Fruit fly (Drosophila melanogaster) whole organism, prepupa: ENCODE data around the gene CtBP.
A peak's percentile ranks its signal among the peaks of the same experiment; 100 is the strongest.

Experiments
- CG10669 ChIP-seq: fragments of 200-800 bp; sonication (Bioruptor generic); optimal IDR thresholded peaks from 3 replicates; lab custom pipeline; 2018; ENCODE audit warnings: missing biosample characterization, mild to moderate bottlenecking, missing genetic modification characterization, moderate library complexity
- CG11294 ChIP-seq: fragments of 200-800 bp; sonication (Bioruptor generic); IDR thresholded peaks from 2 replicates; pipeline ENCODE4 v1.3.6; 2022; ENCODE audit warnings: missing biosample characterization, missing genetic modification characterization
- CG1621 ChIP-seq: fragments of 200-800 bp; sonication (Bioruptor generic); optimal IDR thresholded peaks from 3 replicates; lab custom pipeline; 2018; ENCODE audit warnings: missing biosample characterization, mild to moderate bottlenecking, missing genetic modification characterization
- CG16779 ChIP-seq: fragments of 200-800 bp; sonication (Bioruptor generic); optimal IDR thresholded peaks from 3 replicates; lab custom pipeline; 2017; ENCODE audit warnings: missing biosample characterization, mild to moderate bottlenecking, missing genetic modification characterization
- CG31627 ChIP-seq: fragments of 200-800 bp; sonication (Bioruptor generic); optimal IDR thresholded peaks from 3 replicates; lab custom pipeline; 2016; ENCODE audit warnings: missing biosample characterization, missing genetic modification characterization
- CG32006 ChIP-seq: fragments of 200-800 bp; sonication (Bioruptor generic); optimal IDR thresholded peaks from 3 replicates; lab custom pipeline; 2017; ENCODE audit warnings: missing biosample characterization, mild to moderate bottlenecking, missing genetic modification characterization
- CG3919 ChIP-seq: fragments of 200-800 bp; sonication (Bioruptor generic); optimal IDR thresholded peaks from 3 replicates; lab custom pipeline; 2016; ENCODE audit warnings: missing biosample characterization, missing genetic modification characterization
- CG6163 ChIP-seq: fragments of 200-800 bp; sonication (Bioruptor generic); IDR thresholded peaks from 3 replicates; pipeline ENCODE4 v1.3.6; 2022; ENCODE audit warnings: missing biosample characterization, missing genetic modification characterization
- CG6276 ChIP-seq: fragments of 200-800 bp; sonication (Bioruptor generic); optimal IDR thresholded peaks from 2 replicates; lab custom pipeline; 2017; ENCODE audit warnings: missing biosample characterization, mild to moderate bottlenecking, missing genetic modification characterization
- CG6792 ChIP-seq: fragments of 200-800 bp; sonication (Bioruptor generic); optimal IDR thresholded peaks from 3 replicates; lab custom pipeline; 2016; ENCODE audit warnings: missing biosample characterization, missing genetic modification characterization
- CG6854 ChIP-seq: fragments of 200-800 bp; sonication (Bioruptor generic); optimal IDR thresholded peaks from 2 replicates; lab custom pipeline; 2017; ENCODE audit warnings: missing biosample characterization, mild to moderate bottlenecking, missing genetic modification characterization
- CG8119 ChIP-seq: fragments of 200-800 bp; sonication (Bioruptor generic); IDR thresholded peaks from 3 replicates; pipeline ENCODE4 v1.3.6; 2022; ENCODE audit warnings: missing biosample characterization, missing genetic modification characterization
- CG8319 ChIP-seq: fragments of 200-800 bp; sonication (Bioruptor generic); optimal IDR thresholded peaks from 3 replicates; lab custom pipeline; 2016; ENCODE audit warnings: missing biosample characterization, missing genetic modification characterization
- CG8632 ChIP-seq: fragments of 200-800 bp; sonication (Bioruptor generic); optimal IDR thresholded peaks from 3 replicates; lab custom pipeline; 2016; ENCODE audit warnings: missing biosample characterization, missing genetic modification characterization
- CG9139 ChIP-seq: fragments of 200-800 bp; sonication (Bioruptor generic); optimal IDR thresholded peaks from 3 replicates; lab custom pipeline; 2017; ENCODE audit warnings: missing biosample characterization, mild to moderate bottlenecking, missing genetic modification characterization
- Eip75B ChIP-seq: fragments of 200-800 bp; sonication (Bioruptor generic); optimal IDR thresholded peaks from 3 replicates; lab custom pipeline; 2016; ENCODE audit warnings: missing biosample characterization, missing genetic modification characterization
- Eip78C ChIP-seq: fragments of 200-800 bp; sonication (Bioruptor generic); peaks from one replicate; lab custom pipeline; 2016; ENCODE audit warnings: missing biosample characterization, missing genetic modification characterization
- Eip93F ChIP-seq: fragments of 200-800 bp; sonication (Bioruptor generic); optimal IDR thresholded peaks from 2 replicates; lab custom pipeline; 2016; ENCODE audit warnings: missing biosample characterization, mild to moderate bottlenecking, missing genetic modification characterization
- Gug ChIP-seq: fragments of 200-800 bp; sonication (Bioruptor generic); IDR thresholded peaks from 2 replicates; pipeline ENCODE4 v1.3.6; 2022; ENCODE audit warnings: missing biosample characterization, missing genetic modification characterization
- Hr4 ChIP-seq: fragments of 200-800 bp; sonication (Bioruptor generic); optimal IDR thresholded peaks from 3 replicates; lab custom pipeline; 2016; ENCODE audit warnings: missing biosample characterization, missing genetic modification characterization
- Lpt ChIP-seq: fragments of 200-800 bp; sonication (Bioruptor generic); optimal IDR thresholded peaks from 3 replicates; lab custom pipeline; 2016; ENCODE audit warnings: missing biosample characterization, missing genetic modification characterization
- Sox102F ChIP-seq: fragments of 200-800 bp; sonication (Bioruptor generic); optimal IDR thresholded peaks from 2 replicates; lab custom pipeline; 2016; ENCODE audit warnings: missing biosample characterization, mild to moderate bottlenecking, missing genetic modification characterization
- Sox15 ChIP-seq: fragments of 200-800 bp; sonication (Bioruptor generic); optimal IDR thresholded peaks from 3 replicates; lab custom pipeline; 2016; ENCODE audit warnings: missing biosample characterization, missing genetic modification characterization
- acj6 ChIP-seq: fragments of 200-800 bp; sonication (Bioruptor generic); optimal IDR thresholded peaks from 3 replicates; lab custom pipeline; 2016; ENCODE audit warnings: missing biosample characterization, missing genetic modification characterization
- eg ChIP-seq: fragments of 200-800 bp; sonication (Bioruptor generic); IDR thresholded peaks from 3 replicates; pipeline ENCODE4 v1.3.6; 2022; ENCODE audit warnings: missing biosample characterization, missing genetic modification characterization
- fd59A ChIP-seq: fragments of 200-800 bp; sonication (Bioruptor generic); optimal IDR thresholded peaks from 2 replicates; lab custom pipeline; 2017; ENCODE audit warnings: missing biosample characterization, mild to moderate bottlenecking, missing genetic modification characterization, missing genetic modification reagents
- fd85E ChIP-seq: fragments of 200-800 bp; sonication (Bioruptor generic); optimal IDR thresholded peaks from 3 replicates; lab custom pipeline; 2016; ENCODE audit warnings: missing biosample characterization, missing genetic modification characterization
- fkh ChIP-seq: fragments of 200-800 bp; sonication (Bioruptor generic); optimal IDR thresholded peaks from 3 replicates; lab custom pipeline; 2017; ENCODE audit warnings: missing biosample characterization, mild to moderate bottlenecking, missing genetic modification characterization, moderate library complexity
- net ChIP-seq: fragments of 200-800 bp; sonication (Bioruptor generic); optimal IDR thresholded peaks from 3 replicates; lab custom pipeline; 2016; ENCODE audit warnings: missing biosample characterization, missing genetic modification characterization
- salr ChIP-seq, 2 experiments: fragments of 200-800 bp; sonication (Bioruptor generic); optimal IDR thresholded peaks; 3 replicates each; lab custom pipeline; 2016 to 2018; ENCODE audit warnings: missing biosample characterization in 2 of 2, missing genetic modification characterization in 2 of 2, mild to moderate bottlenecking in 1 of 2
- spab ChIP-seq: fragments of 200-800 bp; sonication (Bioruptor generic); optimal IDR thresholded peaks from 2 replicates; lab custom pipeline; 2017; ENCODE audit warnings: missing biosample characterization, mild to moderate bottlenecking, missing genetic modification characterization, missing genetic modification reagents
- ss ChIP-seq, 2 experiments: fragments of 200-800 bp; sonication (Bioruptor generic); optimal IDR thresholded peaks; 2 replicates in 1 of 2; 3 replicates in 1 of 2; lab custom pipeline; 2017 to 2018; ENCODE audit warnings: mild to moderate bottlenecking in 2 of 2, missing biosample characterization in 2 of 2, missing genetic modification characterization in 2 of 2, moderate library complexity in 1 of 2
- svp ChIP-seq: fragments of 200-800 bp; sonication (Bioruptor generic); peaks from one replicate; lab custom pipeline; 2016; ENCODE audit warnings: missing biosample characterization, missing genetic modification characterization

CtBP gene

dm6 chr3R:13051942-13052693 is 40.7 kb downstream of the CtBP start, which contains the start of gene pic:
TSS of gene pic (plus strand) at chr3R:13052245.
- no peak for TF ChIP-seq Eip93F (GFP tag; lab: Kevin White, UChicago)
- peak; percentile 60 for TF ChIP-seq fkh
- peak; percentile 98 for TF ChIP-seq CG6276
- no peak for TF ChIP-seq Eip75B (GFP tag; lab: Kevin White, UChicago)
- no peak for TF ChIP-seq CG6792 (GFP tag; lab: Kevin White, UChicago)
- no peak for TF ChIP-seq CG8319

- TF ChIP-seq Hr4 (GFP tag; lab: Kevin White, UChicago) (no peak), CG16779 (no peak), fkh (no peak), Eip75B (GFP tag; lab: Kevin White, UChicago) (no peak), CG31627 (GFP tag; lab: Kevin White, UChicago) (no peak), fd59A (GFP tag; lab: Kevin White, UChicago) (no peak), CG6854 (no peak), Gug (GFP tag; lab: Robert Waterston, UW) (no peak), acj6 (GFP tag; lab: Kevin White, UChicago) (no peak), CG11294 (no peak), Sox15 (GFP tag; lab: Kevin White, UChicago) (no peak), CG9139 (no peak), svp (no peak), CG1621 (tag; lab: Kevin White, UChicago) (no peak), Lpt (GFP tag; lab: Kevin White, UChicago) (no peak), spab (no peak), CG10669 (GFP tag; lab: Kevin White, UChicago) (no peak), CG8119 (GFP tag; lab: Robert Waterston, UW) (no peak), ss (GFP tag; optimal IDR thresholded peaks at IDR 0.05; lab: Kevin White, UChicago) (no peak), net (no peak)
These were observed 45.1 kb downstream of the CtBP start for dm6 chr3R:13056553-13056952.

- TF ChIP-seq CG8119 (GFP tag; lab: Robert Waterston, UW) (no peak), CG3919 (GFP tag; lab: Kevin White, UChicago) (peak; percentile 46), eg (GFP tag; lab: Robert Waterston, UW) (0 out of 3 replicates have a peak, but pooled peaks have one; percentile 28), Sox102F (GFP tag; lab: Kevin White, UChicago) (no peak), CG8632 (no peak), ss (GFP tag; optimal IDR thresholded peaks at IDR 0.05; lab: Kevin White, UChicago) (peak in 1 of 2 experiments; percentile 42)
These were observed 45.8 kb downstream of the CtBP start, which contains the start of gene sim for dm6 chr3R:13057121-13057805. TSS of gene sim (plus strand) at chr3R:13057755.

dm6 chr3R:13063746-13064592 is 52.5 kb downstream of the CtBP start:
- TF ChIP-seq fd85E (GFP tag; lab: Kevin White, UChicago): no peak
- no peak for TF ChIP-seq spab
- no peak for TF ChIP-seq salr (GFP tag; optimal IDR thresholded peaks at IDR 0.05; lab: Kevin White, UChicago)
- peak; percentile 48 for TF ChIP-seq Eip78C (GFP tag; lab: Kevin White, UChicago)
- TF ChIP-seq CG32006: peak; percentile 49
- peak; percentile 36 to 54 for TF ChIP-seq ss (GFP tag; optimal IDR thresholded peaks at IDR 0.05; lab: Kevin White, UChicago)
- TF ChIP-seq eg (GFP tag; lab: Robert Waterston, UW): peak; percentile 8; the same call in 1 of the 3 replicates
- peak; percentile 96 for TF ChIP-seq fkh
- peak; percentile 25; the same call in 1 of the 3 replicates for TF ChIP-seq CG6163
- TF ChIP-seq CG6792 (GFP tag; lab: Kevin White, UChicago): peak; percentile 3
